Worm (Caenorhabditis elegans): ENCODE measurements around the gene Y55B1AR.2.

Gene Y55B1AR.2

DNA sequence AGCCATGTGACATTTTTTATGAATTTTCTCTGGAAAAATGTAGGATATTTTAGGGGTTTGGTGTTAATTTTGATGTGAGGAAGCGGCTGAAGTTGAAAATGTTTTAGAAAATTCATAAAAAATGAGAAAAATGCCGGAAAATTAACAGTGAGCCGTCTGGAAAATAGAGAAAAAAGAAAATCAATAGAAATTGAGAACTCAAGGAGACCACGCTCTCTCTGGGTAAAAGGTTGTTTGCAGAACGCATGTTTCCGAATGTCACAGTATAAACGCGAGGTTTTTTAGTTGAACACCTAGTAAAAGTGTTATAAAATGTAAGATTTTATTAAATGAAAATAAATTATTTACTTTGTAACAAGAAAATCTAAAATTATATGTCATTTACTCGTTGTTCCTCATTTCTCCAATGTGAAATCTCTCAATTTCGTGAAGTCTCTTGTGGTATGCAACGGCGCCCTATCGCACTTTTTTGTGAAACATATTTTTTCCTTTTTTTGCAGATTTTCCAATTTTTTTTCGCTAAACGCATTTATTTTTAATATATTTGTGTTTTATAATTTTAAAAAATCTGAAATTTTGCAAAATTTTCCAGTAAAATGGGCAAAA is 41.7 kb upstream of the Y55B1AR.2 start, which contains the start of the genes tag-266 and tag-267:
Gene tag-266 (minus strand): TSS at position 29 of the 606 bp plus-strand sequence.
Gene tag-267 (plus strand): TSS at position 593 of the 606 bp plus-strand sequence.
- no peak for TF ChIP-seq flh-1 (GFP tag; optimal IDR thresholded peaks at IDR 0.05)
- peak; percentile 41 for TF ChIP-seq lin-13 (tag; optimal IDR thresholded peaks at IDR 0.05)
- TF ChIP-seq bed-3 (GFP tag; optimal IDR thresholded peaks at IDR 0.05) = peak; percentile 64
- no peak for TF ChIP-seq mab-5 (tag; optimal IDR thresholded peaks at IDR 0.05)
- TF ChIP-seq elt-1 (tag; optimal IDR thresholded peaks at IDR 0.05; ENCODE audit: borderline replicate concordance, insufficient read depth) = no peak
- TF ChIP-seq M03D4.4 (tag; optimal IDR thresholded peaks at IDR 0.05) = peak; percentile 64
- TF ChIP-seq ztf-11 (tag; optimal IDR thresholded peaks at IDR 0.05) = no peak
- TF ChIP-seq snpc-4 (tag; optimal IDR thresholded peaks at IDR 0.05) = no peak
- no peak for TF ChIP-seq zip-8 (tag; optimal IDR thresholded peaks at IDR 0.05)
- TF ChIP-seq lsy-2 (tag; optimal IDR thresholded peaks at IDR 0.05) = peak; percentile 70
- peak; percentile 15 for TF ChIP-seq unc-120 (tag; optimal IDR thresholded peaks at IDR 0.05; ENCODE audit: poor library complexity, severe bottlenecking)
- TF ChIP-seq nhr-237 (tag; optimal IDR thresholded peaks at IDR 0.05) = peak; percentile 79
- peak; percentile 63 for TF ChIP-seq mep-1 (tag; optimal IDR thresholded peaks at IDR 0.05)
- TF ChIP-seq nhr-28 (tag; optimal IDR thresholded peaks at IDR 0.05) = no peak
- TF ChIP-seq nhr-12 (tag; optimal IDR thresholded peaks at IDR 0.05) = no peak
- no peak for TF ChIP-seq unc-39 (tag; optimal IDR thresholded peaks at IDR 0.05)
- TF ChIP-seq ces-1 (GFP tag; optimal IDR thresholded peaks at IDR 0.05) = peak; percentile 63
- TF ChIP-seq hlh-1 (tag; optimal IDR thresholded peaks at IDR 0.05) = no peak
- TF ChIP-seq sptf-1 (tag; optimal IDR thresholded peaks at IDR 0.05) = peak; percentile 89
- TF ChIP-seq pha-4 (tag; optimal IDR thresholded peaks at IDR 0.05) = no peak
- peak; percentile 4 for TF ChIP-seq ceh-39 (tag; optimal IDR thresholded peaks at IDR 0.05)
- TF ChIP-seq lin-32 (GFP tag; optimal IDR thresholded peaks at IDR 0.05) = no peak
- peak; percentile 65 for TF ChIP-seq tbx-8 (GFP tag; optimal IDR thresholded peaks at IDR 0.05)
- no peak for TF ChIP-seq ham-2 (GFP tag; optimal IDR thresholded peaks at IDR 0.05)
- TF ChIP-seq unc-62 (GFP tag; optimal IDR thresholded peaks at IDR 0.05) = no peak
- TF ChIP-seq elt-3 (tag; optimal IDR thresholded peaks at IDR 0.05) = no peak
- TF ChIP-seq cnd-1 (tag; optimal IDR thresholded peaks at IDR 0.05) = peak; percentile 65
- TF ChIP-seq mls-2 (tag; optimal IDR thresholded peaks at IDR 0.05) = peak; percentile 35
- TF ChIP-seq nhr-2 (tag; optimal IDR thresholded peaks at IDR 0.05) = no peak
- TF ChIP-seq ceh-83 (GFP tag; optimal IDR thresholded peaks at IDR 0.05) = peak; percentile 5
- no peak for TF ChIP-seq nhr-76 (tag; optimal IDR thresholded peaks at IDR 0.05)
- TF ChIP-seq blmp-1 (tag; optimal IDR thresholded peaks at IDR 0.05) = no peak
- TF ChIP-seq sem-2 (GFP tag; optimal IDR thresholded peaks at IDR 0.05) = peak; percentile 28
- peak; percentile 61 for TF ChIP-seq drap-1 (GFP tag; optimal IDR thresholded peaks at IDR 0.05)
- no peak for TF ChIP-seq ceh-43 (GFP tag; optimal IDR thresholded peaks at IDR 0.05)

DNA sequence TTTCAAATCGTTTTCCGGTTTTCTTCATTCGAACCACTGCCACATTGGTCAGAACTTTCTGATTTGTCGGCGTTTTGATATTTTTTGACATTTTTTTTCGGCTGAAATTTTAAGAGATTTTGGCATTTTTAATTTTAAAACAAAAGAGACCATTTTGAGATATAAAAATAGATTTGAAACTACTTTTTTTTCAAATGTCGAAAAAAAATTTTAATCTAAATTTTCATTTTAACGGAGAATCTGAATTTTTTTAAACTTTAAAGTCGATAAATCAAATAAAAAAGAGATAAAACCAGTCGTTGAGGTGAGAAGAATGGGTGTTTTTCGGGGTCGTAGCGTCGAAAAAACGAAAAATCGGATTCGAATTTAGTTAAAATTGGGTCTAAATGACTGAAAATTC is 39.7 kb upstream of the Y55B1AR.2 start, which contains the start of gene sbds-1:
Gene sbds-1 (minus strand): TSS at position 101 of the 400 bp plus-strand sequence.
- TF ChIP-seq hlh-1 (tag; optimal IDR thresholded peaks at IDR 0.05) = no peak

DNA sequence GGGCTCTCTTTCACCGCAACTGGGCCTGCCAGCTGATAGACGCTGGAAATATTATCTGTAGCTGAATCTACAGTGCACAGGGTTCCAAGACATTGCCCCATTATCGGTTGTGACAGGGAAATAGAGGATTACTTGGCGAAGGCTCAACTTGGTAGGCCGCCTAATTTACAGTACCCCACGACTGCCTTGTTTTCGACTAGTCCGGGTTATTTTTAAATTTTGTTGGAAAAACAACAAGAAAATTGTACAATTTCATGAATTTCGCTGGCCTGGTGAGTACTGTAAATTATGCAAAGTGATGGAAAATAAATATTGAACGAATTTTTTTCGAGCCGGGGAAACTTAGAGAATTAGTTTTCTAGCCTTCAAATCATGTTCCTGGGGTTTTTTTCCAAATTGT is 37.5 kb upstream of the Y55B1AR.2 start, which contains the start of gene T19C3.7:
Gene T19C3.7 (minus strand): TSS at position 101 of the 400 bp plus-strand sequence.
- TF ChIP-seq hlh-1 (tag; optimal IDR thresholded peaks at IDR 0.05) (no peak), ces-1 (GFP tag; optimal IDR thresholded peaks at IDR 0.05) (no peak), sem-2 (GFP tag; optimal IDR thresholded peaks at IDR 0.05) (no peak), nhr-237 (tag; optimal IDR thresholded peaks at IDR 0.05) (no peak), mep-1 (tag; optimal IDR thresholded peaks at IDR 0.05) (no peak), unc-62 (GFP tag; optimal IDR thresholded peaks at IDR 0.05) (no peak), snpc-4 (tag; optimal IDR thresholded peaks at IDR 0.05) (no peak), cnd-1 (tag; optimal IDR thresholded peaks at IDR 0.05) (no peak)

DNA sequence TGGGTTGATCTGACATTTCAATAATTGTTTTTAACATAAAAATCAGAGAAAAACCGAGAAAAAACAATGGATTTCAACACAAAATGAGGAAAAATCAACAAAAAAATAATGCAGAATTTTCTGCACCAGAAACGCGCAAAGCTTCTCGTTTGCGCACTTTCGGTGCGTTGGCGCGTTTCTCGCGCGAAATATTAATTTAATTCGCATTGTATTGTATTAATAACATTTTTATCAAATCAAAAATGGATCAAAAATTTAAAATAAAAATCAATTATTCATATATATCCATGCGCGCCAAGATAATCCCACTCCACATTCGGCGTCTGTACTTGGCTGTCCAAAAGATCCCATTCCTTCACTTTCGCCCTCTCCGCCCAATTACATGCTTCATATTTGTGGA is 36.0 kb upstream of the Y55B1AR.2 start, which contains the start of gene fem-2:
Gene fem-2 (minus strand): TSS at position 9 of the 400 bp plus-strand sequence.
- TF ChIP-seq ceh-83 (GFP tag; optimal IDR thresholded peaks at IDR 0.05) (no peak), ztf-11 (tag; optimal IDR thresholded peaks at IDR 0.05) (no peak), unc-39 (tag; optimal IDR thresholded peaks at IDR 0.05) (no peak), ces-1 (GFP tag; optimal IDR thresholded peaks at IDR 0.05) (peak; percentile 83)
